Worm (Caenorhabditis elegans) whole organism, L4 larva: ENCODE results near the gene nlp-80.

Source experiments
- F10B5.3 ChIP-seq: sonication (generic microtip); optimal IDR thresholded peaks from 2 replicates; lab custom pipeline; 2016; ENCODE audit warnings: mild to moderate bottlenecking, missing genetic modification characterization, missing compliant biosample characterization
- F26F4.8 ChIP-seq: fragments of 200-800 bp; sonication (Bioruptor generic); conservative IDR thresholded peaks from 2 replicates; pipeline ENCODE4 v1.3.6; 2022; ENCODE audit warnings: missing genetic modification characterization, missing compliant biosample characterization
- F44E2.7 ChIP-seq: fragments of 200-800 bp; sonication (Bioruptor generic); IDR thresholded peaks from 2 replicates; pipeline ENCODE4 v2.1.2; 2022; ENCODE audit warnings: missing genetic modification characterization, missing compliant biosample characterization
- F49E8.2 ChIP-seq: sonication (generic microtip); optimal IDR thresholded peaks from 2 replicates; lab custom pipeline; 2016; ENCODE audit warnings: missing compliant biosample characterization, mild to moderate bottlenecking, missing genetic modification characterization, borderline replicate concordance
- T20F7.1 ChIP-seq: fragments of 200-800 bp; sonication (Bioruptor generic); optimal IDR thresholded peaks from 2 replicates; lab custom pipeline; 2018; ENCODE audit warnings: mild to moderate bottlenecking, missing genetic modification characterization, missing compliant biosample characterization
- Y48G9A.11 ChIP-seq: fragments of 200-800 bp; sonication (Bioruptor generic); IDR thresholded peaks from 2 replicates; pipeline ENCODE4 v1.3.6; 2022; ENCODE audit warnings: missing genetic modification reagents, missing genetic modification characterization, missing compliant biosample characterization
- aha-1 ChIP-seq: fragments of 150-350 bp; peaks from one replicate; lab custom pipeline; 2014; ENCODE audit warnings: missing biosample characterization, missing genetic modification characterization
- arid-1 ChIP-seq: fragments of 200-800 bp; sonication (Bioruptor generic); conservative IDR thresholded peaks from 2 replicates; pipeline ENCODE4 v1.3.6; 2022; ENCODE audit warnings: missing genetic modification reagents, missing genetic modification characterization, missing compliant biosample characterization
- ceh-20 ChIP-seq: fragments of 200-800 bp; sonication (Bioruptor generic); IDR thresholded peaks from 2 replicates; pipeline ENCODE4 v1.3.6; 2022; ENCODE audit warnings: missing genetic modification reagents, missing genetic modification characterization, missing compliant biosample characterization
- ceh-32 ChIP-seq: sonication (generic microtip); optimal IDR thresholded peaks from 2 replicates; lab custom pipeline; 2016; ENCODE audit warnings: mild to moderate bottlenecking, missing genetic modification characterization, missing compliant biosample characterization; ENCODE audit not compliant: poor library complexity
- ceh-62 ChIP-seq: sonication (generic microtip); optimal IDR thresholded peaks from 2 replicates; lab custom pipeline; 2017; ENCODE audit warnings: missing biosample characterization, missing genetic modification characterization
- daf-12 ChIP-seq: fragments of 150-350 bp; optimal IDR thresholded peaks from 2 replicates; lab custom pipeline; 2014; ENCODE audit warnings: missing biosample characterization, missing genetic modification reagents, missing genetic modification characterization
- daf-16 ChIP-seq, 3 experiments: sonication (generic microtip); optimal IDR thresholded peaks; 2 replicates each; lab custom pipeline; 2016 to 2017; ENCODE audit warnings: missing genetic modification characterization in 3 of 3, missing genetic modification reagents in 3 of 3, mild to moderate bottlenecking in 2 of 3, missing compliant biosample characterization in 2 of 3, missing biosample characterization in 1 of 3, moderate library complexity in 1 of 3
- daf-19 ChIP-seq: fragments of 200-800 bp; sonication (Bioruptor generic); conservative IDR thresholded peaks from 2 replicates; pipeline ENCODE4 v1.3.6; 2022; ENCODE audit warnings: missing genetic modification characterization, missing compliant biosample characterization
- daf-8 ChIP-seq: fragments of 200-800 bp; sonication (Bioruptor generic); IDR thresholded peaks from 2 replicates; pipeline ENCODE4 v1.3.6; 2022; ENCODE audit warnings: missing genetic modification characterization, missing compliant biosample characterization
- dmd-6 ChIP-seq: fragments of 200-800 bp; sonication (Bioruptor generic); IDR thresholded peaks from 2 replicates; pipeline ENCODE4 v1.3.6; 2022; ENCODE audit warnings: missing genetic modification reagents, missing genetic modification characterization, missing compliant biosample characterization
- dmd-8 ChIP-seq: fragments of 200-800 bp; sonication (Bioruptor generic); IDR thresholded peaks from 2 replicates; pipeline ENCODE4 v1.3.6; 2022; ENCODE audit warnings: missing genetic modification characterization, missing compliant biosample characterization
- dve-1 ChIP-seq: sonication (generic microtip); optimal IDR thresholded peaks from 2 replicates; lab custom pipeline; 2017; ENCODE audit warnings: antibody characterized with exemption, mild to moderate bottlenecking, missing genetic modification characterization, missing compliant biosample characterization; ENCODE audit not compliant: insufficient read depth
- fos-1 ChIP-seq: fragments of 150-350 bp; optimal IDR thresholded peaks from 2 replicates; lab custom pipeline; 2014; ENCODE audit warnings: missing biosample characterization, missing genetic modification characterization
- gei-8 ChIP-seq: fragments of 200-800 bp; sonication (Bioruptor generic); optimal IDR thresholded peaks from 2 replicates; lab custom pipeline; 2018; ENCODE audit warnings: mild to moderate bottlenecking, missing genetic modification characterization, missing compliant biosample characterization
- hif-1 ChIP-seq, 2 experiments: sonication (generic microtip); optimal IDR thresholded peaks; 2 replicates each; lab custom pipeline; 2016 to 2017; ENCODE audit warnings: missing compliant biosample characterization in 2 of 2, missing genetic modification characterization in 2 of 2, missing genetic modification reagents in 2 of 2, missing genotype in 2 of 2, mild to moderate bottlenecking in 1 of 2
- hlh-11 ChIP-seq: fragments of 200-800 bp; sonication (Bioruptor generic); optimal IDR thresholded peaks from 2 replicates; lab custom pipeline; 2018; ENCODE audit warnings: mild to moderate bottlenecking, missing genetic modification characterization, missing compliant biosample characterization
- lim-7 ChIP-seq: fragments of 200-800 bp; sonication (Bioruptor generic); IDR thresholded peaks from 2 replicates; pipeline ENCODE4 v1.3.6; 2022; ENCODE audit warnings: missing genetic modification characterization, missing compliant biosample characterization
- lin-1 ChIP-seq: fragments of 200-800 bp; sonication (Bioruptor generic); IDR thresholded peaks from 2 replicates; pipeline ENCODE4 v1.3.6; 2022; ENCODE audit warnings: missing genetic modification reagents, missing genetic modification characterization, missing compliant biosample characterization
- lin-38 ChIP-seq: fragments of 200-800 bp; sonication (Bioruptor generic); IDR thresholded peaks from 2 replicates; pipeline ENCODE4 v1.3.6; 2022; ENCODE audit warnings: missing genetic modification reagents, missing genetic modification characterization, missing compliant biosample characterization
- lsy-2 ChIP-seq, 2 experiments: fragments of 150-350 bp in 1 of 2; sonication (generic microtip) in 1 of 2; optimal IDR thresholded peaks; 2 replicates each; lab custom pipeline; 2014 to 2017; ENCODE audit warnings: missing biosample characterization in 2 of 2, missing genetic modification characterization in 2 of 2
- madf-9 ChIP-seq: fragments of 200-800 bp; sonication (Bioruptor generic); conservative IDR thresholded peaks from 2 replicates; pipeline ENCODE4 v1.3.6; 2022; ENCODE audit warnings: missing genetic modification reagents, missing genetic modification characterization, missing compliant biosample characterization
- mdt-29 ChIP-seq: fragments of 200-800 bp; sonication (Bioruptor generic); IDR thresholded peaks from 2 replicates; pipeline ENCODE4 v1.3.6; 2022; ENCODE audit warnings: missing genetic modification reagents, missing genetic modification characterization, missing compliant biosample characterization
- mep-1 ChIP-seq: fragments of 150-350 bp; sonication (generic microtip); optimal IDR thresholded peaks from 3 replicates; lab custom pipeline; 2014; ENCODE audit warnings: missing biosample characterization, missing genetic modification characterization
- mxl-3 ChIP-seq: fragments of 200-800 bp; sonication (Bioruptor generic); optimal IDR thresholded peaks from 2 replicates; lab custom pipeline; 2018; ENCODE audit warnings: mild to moderate bottlenecking, missing genetic modification characterization, missing compliant biosample characterization
- nhr-28 ChIP-seq: fragments of 150-350 bp; optimal IDR thresholded peaks from 2 replicates; lab custom pipeline; 2014; ENCODE audit warnings: missing biosample characterization, missing genetic modification characterization
- nhr-6 ChIP-seq: fragments of 150-350 bp; optimal IDR thresholded peaks from 2 replicates; lab custom pipeline; 2014; ENCODE audit warnings: missing biosample characterization, missing genetic modification characterization
- rbr-2 ChIP-seq: sonication (generic microtip); optimal IDR thresholded peaks from 2 replicates; lab custom pipeline; 2016; ENCODE audit warnings: missing genotype, missing genetic modification characterization, missing compliant biosample characterization
- snpc-4 ChIP-seq: fragments of 150-350 bp; optimal IDR thresholded peaks from 2 replicates; lab custom pipeline; 2014; ENCODE audit warnings: missing biosample characterization, missing genetic modification characterization
- unc-130 ChIP-seq: sonication (generic microtip); optimal IDR thresholded peaks from 2 replicates; lab custom pipeline; 2016; ENCODE audit warnings: missing genetic modification reagents, missing genetic modification characterization, missing compliant biosample characterization
- unc-39 ChIP-seq: sonication (generic microtip); optimal IDR thresholded peaks from 2 replicates; lab custom pipeline; 2017; ENCODE audit warnings: missing biosample characterization, missing genetic modification characterization
- unc-62 ChIP-seq, 3 experiments: fragments of 150-350 bp in 1 of 3; sonication (generic microtip); optimal IDR thresholded peaks in 2 of 3; peaks in 1 of 3; 1 replicate in 1 of 3; 2 replicates in 2 of 3; lab custom pipeline; 2014 to 2017; ENCODE audit warnings: missing biosample characterization in 3 of 3, missing genetic modification characterization in 3 of 3, missing genetic modification reagents in 3 of 3, missing genotype in 1 of 3
- zfp-3 ChIP-seq: fragments of 200-800 bp; sonication (Bioruptor generic); conservative IDR thresholded peaks from 2 replicates; pipeline ENCODE4 v1.3.6; 2022; ENCODE audit warnings: missing genetic modification reagents, missing genetic modification characterization, missing compliant biosample characterization
- zip-2 ChIP-seq: fragments of 150-350 bp; optimal IDR thresholded peaks from 2 replicates; lab custom pipeline; 2014; ENCODE audit warnings: missing biosample characterization, missing genetic modification characterization
- ztf-11 ChIP-seq: fragments of 150-350 bp; optimal IDR thresholded peaks from 2 replicates; lab custom pipeline; 2014; ENCODE audit warnings: missing biosample characterization, missing genetic modification characterization

nlp-80 gene

DNA sequence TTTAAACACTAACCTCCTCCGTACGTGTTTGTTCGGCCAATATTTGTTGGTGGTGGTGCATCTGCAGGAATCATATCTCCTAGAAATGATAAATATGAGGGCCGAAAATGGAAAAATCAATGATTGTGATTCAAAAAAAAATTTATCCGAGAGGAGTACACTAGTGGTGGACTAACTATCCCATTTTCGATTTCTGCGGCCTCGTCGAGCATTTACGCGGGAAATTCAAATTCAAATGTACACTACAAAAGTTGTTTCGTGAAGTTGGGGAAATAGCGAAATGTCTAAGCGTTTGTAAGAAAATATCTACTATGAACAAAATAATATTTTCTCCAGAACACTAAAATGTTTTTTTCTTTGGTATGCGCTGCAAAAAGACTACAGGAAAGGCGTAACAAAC is 36.1 kb downstream of the nlp-80 start (continued):
- TF ChIP-seq snpc-4 (tag; lab: Kevin White, UChicago) = no peak
- TF ChIP-seq ceh-32 (tag; lab: Kevin White, UChicago) = no peak
- peak; percentile 24 for TF ChIP-seq mep-1 (tag; lab: Kevin White, UChicago)
- no peak for TF ChIP-seq gei-8
- no peak for TF ChIP-seq Y48G9A.11 (GFP tag; lab: Robert Waterston, UW)
- TF ChIP-seq mdt-29 (GFP tag; lab: Robert Waterston, UW) = no peak
- TF ChIP-seq lsy-2 (tag; optimal IDR thresholded peaks at IDR 0.05; lab: Kevin White, UChicago) = peak in 1 of 2 experiments; percentile 70
- TF ChIP-seq F49E8.2 (tag; lab: Kevin White, UChicago) = peak; percentile 27
- no peak for TF ChIP-seq lim-7 (GFP tag; lab: Robert Waterston, UW)
- no peak for TF ChIP-seq unc-62 (GFP tag; optimal IDR thresholded peaks at IDR 0.05 in 1 of 2; lab: Kevin White, UChicago)
- no peak for TF ChIP-seq unc-62 (tag; optimal IDR thresholded peaks at IDR 0.05; lab: Kevin White, UChicago)
- TF ChIP-seq daf-16 (GFP tag; optimal IDR thresholded peaks at IDR 0.05; lab: Kevin White, UChicago) = no peak
- peak; percentile 29 for TF ChIP-seq daf-16 (tag; optimal IDR thresholded peaks at IDR 0.05; lab: Kevin White, UChicago)
- peak; percentile 42 for TF ChIP-seq T20F7.1 (GFP tag; lab: Kevin White, UChicago)
- TF ChIP-seq F26F4.8 (GFP tag; lab: Robert Waterston, UW) = no peak
- TF ChIP-seq hlh-11 = peak; percentile 2
- TF ChIP-seq rbr-2 (tag; lab: Kevin White, UChicago) = peak; percentile 39
- TF ChIP-seq daf-8 (GFP tag; lab: Robert Waterston, UW) = no peak
- TF ChIP-seq lin-38 = peak; percentile 69
- peak; percentile 42 for TF ChIP-seq dve-1 (tag; lab: Kevin White, UChicago)
- no peak for TF ChIP-seq F44E2.7
- peak; percentile 33 for TF ChIP-seq nhr-28
- no peak; the same call in 1 of the 2 replicates for TF ChIP-seq dmd-6 (GFP tag; lab: Robert Waterston, UW)
- TF ChIP-seq nhr-6 (tag; lab: Kevin White, UChicago) = peak; percentile 46
- TF ChIP-seq arid-1 (GFP tag; lab: Robert Waterston, UW) = no peak
- no peak for TF ChIP-seq F10B5.3 (tag; lab: Kevin White, UChicago)
- TF ChIP-seq dmd-8 (GFP tag; lab: Robert Waterston, UW) = no peak
- peak; percentile 6 for TF ChIP-seq mxl-3 (GFP tag; lab: Kevin White, UChicago)
- TF ChIP-seq ceh-20 (GFP tag; lab: Robert Waterston, UW) = no peak
- 0 out of 2 replicates have a peak, but pooled peaks have one; percentile 17 for TF ChIP-seq madf-9 (GFP tag; lab: Robert Waterston, UW)
- TF ChIP-seq fos-1 = no peak
- TF ChIP-seq zfp-3 (GFP tag; lab: Robert Waterston, UW) = 0 out of 2 replicates have a peak, but pooled peaks have one; percentile 49
- TF ChIP-seq ceh-62 = no peak

DNA sequence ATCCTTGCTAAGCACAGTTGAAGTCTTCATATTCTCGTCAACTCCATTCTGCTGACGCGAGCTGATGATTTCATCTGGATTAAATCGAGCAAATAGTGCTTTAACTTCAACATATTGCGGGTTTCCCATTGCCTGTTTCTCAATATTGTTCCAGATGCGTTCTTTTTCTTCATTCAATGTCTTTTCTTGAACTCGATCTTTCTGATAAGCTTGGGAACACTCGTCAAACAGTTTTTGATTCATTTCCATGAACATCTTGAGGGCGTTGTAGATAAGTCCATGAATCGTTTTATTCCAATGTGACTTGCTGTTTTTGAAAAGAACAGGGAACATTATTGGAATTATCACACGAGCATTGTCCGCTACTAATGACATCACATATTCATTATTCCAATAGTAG is 37.7 kb downstream of the nlp-80 start:
- TF ChIP-seq aha-1 (peak; percentile 92), ztf-11 (tag; lab: Kevin White, UChicago) (no peak), unc-62 (GFP tag; optimal IDR thresholded peaks at IDR 0.05 in 1 of 2; lab: Kevin White, UChicago) (peak in 1 of 2 experiments; percentile 60), unc-62 (tag; optimal IDR thresholded peaks at IDR 0.05; lab: Kevin White, UChicago) (no peak), unc-130 (GFP tag; lab: Kevin White, UChicago) (no peak)

DNA sequence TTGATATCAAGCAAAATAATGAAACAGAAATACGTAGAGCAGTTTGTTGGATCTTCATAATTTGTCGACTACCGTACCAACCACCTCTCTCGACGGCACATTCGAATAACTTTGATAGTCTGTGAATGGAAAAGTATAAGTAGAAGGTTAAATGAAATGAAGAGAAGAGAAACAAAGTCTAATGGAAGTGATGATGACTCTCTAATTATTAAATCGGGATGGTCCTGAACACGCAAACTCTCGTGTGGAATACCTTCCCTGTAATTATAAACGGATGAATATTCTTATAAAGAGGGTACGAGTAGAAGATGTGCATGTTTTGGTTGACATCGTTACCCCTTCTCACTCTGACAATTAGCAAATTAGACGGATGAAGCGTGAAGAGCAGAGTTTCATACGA is 42.6 kb downstream of the nlp-80 start, which contains the start of the genes C13G3.12 and hot-6:
Gene C13G3.12 (minus strand): TSS at position 101 of the 400 bp plus-strand sequence.
Gene hot-6 (minus strand): TSS at position 121 of the 400 bp plus-strand sequence.
- TF ChIP-seq zip-2 = no peak
- no peak for TF ChIP-seq lin-1 (GFP tag; lab: Robert Waterston, UW)
- no peak for TF ChIP-seq hif-1 (tag; optimal IDR thresholded peaks at IDR 0.05; lab: Kevin White, UChicago)
- no peak for TF ChIP-seq unc-39 (tag; lab: Kevin White, UChicago)
- no peak for TF ChIP-seq daf-12 (tag; lab: Kevin White, UChicago)
- TF ChIP-seq gei-8 = no peak
- TF ChIP-seq mxl-3 (GFP tag; lab: Kevin White, UChicago) = no peak
- no peak for TF ChIP-seq daf-19 (GFP tag; lab: Robert Waterston, UW)
- peak; percentile 86 for TF ChIP-seq aha-1
- TF ChIP-seq, all 104 proteins: peak for 1
